Fruit fly (Drosophila melanogaster): ENCODE data around the gene CG1105.
A peak's percentile ranks its signal among the peaks of the same experiment; 100 is the strongest.

Gene CG1105

dm6 chr3R:7081972-7082371 lies 15.0 kb upstream of the CG1105 start, which contains the start of gene Dpck (continued):
- TF ChIP-seq zen (tag; optimal IDR thresholded peaks at IDR 0.05) (no peak), HmgD (GFP tag; optimal IDR thresholded peaks at IDR 0.05) (no peak), CG12299 (tag; optimal IDR thresholded peaks at IDR 0.05) (no peak), crol (GFP tag; IDR thresholded peaks at IDR 0.05) (no peak), Hey (tag; optimal IDR thresholded peaks at IDR 0.05) (no peak), Rfx (GFP tag; IDR thresholded peaks at IDR 0.05) (no peak), TFAM (GFP tag; optimal IDR thresholded peaks at IDR 0.05) (no peak), Lpt (GFP tag; optimal IDR thresholded peaks at IDR 0.05) (no peak), Dfd (GFP tag; optimal IDR thresholded peaks at IDR 0.05) (no peak), ind (GFP tag; optimal IDR thresholded peaks at IDR 0.05) (no peak), ssp (GFP tag; IDR thresholded peaks at IDR 0.05) (no peak), CG42726 (GFP tag; IDR thresholded peaks at IDR 0.05; ENCODE audit: partially characterized antibody) (no peak), Hr78 (GFP tag; optimal IDR thresholded peaks at IDR 0.05) (no peak), Stat92E (GFP tag; optimal IDR thresholded peaks at IDR 0.05) (no peak), CG11560 (tag; IDR thresholded peaks at IDR 0.05) (no peak), CG31441 (GFP tag; IDR thresholded peaks at IDR 0.05) (0 out of 2 replicates have a peak, but pooled peaks have one; percentile 30), Nf-YB (GFP tag; optimal IDR thresholded peaks at IDR 0.05) (no peak), Dp (GFP tag; optimal IDR thresholded peaks at IDR 0.05) (peak; percentile 47), CG9727 (GFP tag; optimal IDR thresholded peaks at IDR 0.05) (no peak), her (GFP tag; optimal IDR thresholded peaks at IDR 0.05) (no peak), jumu (GFP tag; optimal IDR thresholded peaks at IDR 0.05) (no peak), jigr1 (GFP tag; IDR thresholded peaks at IDR 0.05) (no peak), fd96Cb (tag; optimal IDR thresholded peaks at IDR 0.05) (no peak), BtbVII (GFP tag; optimal IDR thresholded peaks at IDR 0.05) (no peak), CG13775 (GFP tag; optimal IDR thresholded peaks at IDR 0.05) (peak; percentile 9), CG8944 (GFP tag; optimal IDR thresholded peaks at IDR 0.05) (no peak), tx (GFP tag; optimal IDR thresholded peaks at IDR 0.05) (no peak), CG32772 (GFP tag; IDR thresholded peaks at IDR 0.05) (no peak), CG16863 (GFP tag; optimal IDR thresholded peaks at IDR 0.05) (no peak), az2 (GFP tag; optimal IDR thresholded peaks at IDR 0.05) (no peak), Dip2 (GFP tag; IDR thresholded peaks at IDR 0.05) (no peak), Antp (GFP tag; optimal IDR thresholded peaks at IDR 0.05) (no peak), oc (tag; optimal IDR thresholded peaks at IDR 0.05) (no peak), CG17829 (tag; optimal IDR thresholded peaks at IDR 0.05) (peak; percentile 38), CG14441 (GFP tag; IDR thresholded peaks at IDR 0.05) (no peak), cwo (GFP tag; optimal IDR thresholded peaks at IDR 0.05) (no peak), grau (tag; optimal IDR thresholded peaks at IDR 0.05) (peak; percentile 33), CG18599 (GFP tag; optimal IDR thresholded peaks at IDR 0.05) (no peak), CG31365 (tag; optimal IDR thresholded peaks at IDR 0.05) (no peak), YL-1 (GFP tag; optimal IDR thresholded peaks at IDR 0.05) (peak; percentile 49), gcm (GFP tag; optimal IDR thresholded peaks at IDR 0.05) (peak; percentile 9), trh (GFP tag; optimal IDR thresholded peaks at IDR 0.05) (no peak), CG2120 (GFP tag; optimal IDR thresholded peaks at IDR 0.05) (peak; percentile 44), Six4 (GFP tag; optimal IDR thresholded peaks at IDR 0.05) (no peak), abd-A (tag; optimal IDR thresholded peaks at IDR 0.05) (no peak), luna (GFP tag; optimal IDR thresholded peaks at IDR 0.05) (no peak), CG4360 (GFP tag; IDR thresholded peaks at IDR 0.05) (no peak), pros (GFP tag; optimal IDR thresholded peaks at IDR 0.05) (no peak), crc (GFP tag; optimal IDR thresholded peaks at IDR 0.05) (no peak), yki (optimal IDR thresholded peaks at IDR 0.05) (no peak), D19A (tag; optimal IDR thresholded peaks at IDR 0.05) (no peak), ranshi (GFP tag; IDR thresholded peaks at IDR 0.05) (no peak; the same call in 1 of the 2 replicates)
